Fruit fly (Drosophila melanogaster): Measurements from ENCODE around the gene CG18814.

CG18814 gene

dm6 chr3L:16381184-16381797 lies 11.7 kb downstream of the CG18814 start, which contains the start of gene Agpat4 (continued):
- TF ChIP-seq CG1603 (tag; optimal IDR thresholded peaks at IDR 0.05) (peak; percentile 37), Hr78 (GFP tag; optimal IDR thresholded peaks at IDR 0.05) (no peak), CHES-1-like (GFP tag; optimal IDR thresholded peaks at IDR 0.05) (peak; percentile 4), Eip74EF (GFP tag; optimal IDR thresholded peaks at IDR 0.05) (peak in 1 of 2 experiments; percentile 81), ttk (GFP tag; IDR thresholded peaks at IDR 0.05) (0 out of 2 replicates have a peak, but pooled peaks have one; percentile 49), kni (GFP tag; optimal IDR thresholded peaks at IDR 0.05) (peak; percentile 14), CG31224 (GFP tag; IDR thresholded peaks at IDR 0.05) (no peak), CG30403 (GFP tag; optimal IDR thresholded peaks at IDR 0.05) (no peak), bcd (GFP tag; optimal IDR thresholded peaks at IDR 0.05) (peak; percentile 7), Abd-B (GFP tag; optimal IDR thresholded peaks at IDR 0.05) (peak; percentile 11), ERR (GFP tag; optimal IDR thresholded peaks at IDR 0.05) (peak; percentile 27), Elba2 (GFP tag; optimal IDR thresholded peaks at IDR 0.05) (peak; percentile 71), CG4617 (GFP tag; optimal IDR thresholded peaks at IDR 0.05; ENCODE audit: borderline replicate concordance) (peak; percentile 26), cwo (GFP tag; optimal IDR thresholded peaks at IDR 0.05) (peak; percentile 85), Ssrp (tag; optimal IDR thresholded peaks at IDR 0.05) (no peak), Hey (tag; optimal IDR thresholded peaks at IDR 0.05) (peak; percentile 34), CG9437 (GFP tag; optimal IDR thresholded peaks at IDR 0.05) (peak; percentile 51), exex (tag; optimal IDR thresholded peaks at IDR 0.05) (peak; percentile 88), CG34422 (GFP tag; IDR thresholded peaks at IDR 0.05) (peak; percentile 68; the same call in 1 of the 3 replicates), ssp (GFP tag; IDR thresholded peaks at IDR 0.05) (peak; percentile 67), CG17829 (tag; optimal IDR thresholded peaks at IDR 0.05) (peak; percentile 7), Sry-δ (GFP tag; optimal IDR thresholded peaks at IDR 0.05) (peak; percentile 40), CG8290 (GFP tag; optimal IDR thresholded peaks at IDR 0.05) (peak; percentile 84), CG8290 (tag; optimal IDR thresholded peaks at IDR 0.05) (peak; percentile 61 to 76), CG3163 (GFP tag; optimal IDR thresholded peaks at IDR 0.05) (peak; percentile 30), Bgb (GFP tag; IDR thresholded peaks at IDR 0.05; ENCODE audit: partially characterized antibody) (peak; percentile 50), wek (GFP tag; optimal IDR thresholded peaks at IDR 0.05) (peak; percentile 89), BEAF-32 (GFP tag; optimal IDR thresholded peaks at IDR 0.05) (peak; percentile 29), slou (GFP tag; optimal IDR thresholded peaks at IDR 0.05) (no peak), Camta (GFP tag; optimal IDR thresholded peaks at IDR 0.05) (no peak), maf-S (GFP tag; optimal IDR thresholded peaks at IDR 0.05) (no peak), crp (GFP tag; optimal IDR thresholded peaks at IDR 0.05) (peak in 1 of 2 experiments; percentile 74), sd (tag; optimal IDR thresholded peaks at IDR 0.05) (peak; percentile 73), Sin3A (optimal IDR thresholded peaks at IDR 0.05) (peak; percentile 31), CG3995 (GFP tag; optimal IDR thresholded peaks at IDR 0.05) (no peak), Sry-β (GFP tag; optimal IDR thresholded peaks at IDR 0.05) (no peak), CG31365 (tag; optimal IDR thresholded peaks at IDR 0.05) (peak; percentile 99), br (optimal IDR thresholded peaks at IDR 0.05) (no peak), ems (GFP tag; optimal IDR thresholded peaks at IDR 0.05) (no peak), gfzf (GFP tag; optimal IDR thresholded peaks at IDR 0.05) (peak; percentile 87), Aef1 (GFP tag; IDR thresholded peaks at IDR 0.05) (peak; percentile 57), Xrp1 (GFP tag; IDR thresholded peaks at IDR 0.05) (no peak), CG17328 (GFP tag; IDR thresholded peaks at IDR 0.05) (no peak), Pdp1 (GFP tag; optimal IDR thresholded peaks at IDR 0.05) (peak in 1 of 2 experiments; percentile 16), ci (GFP tag; IDR thresholded peaks at IDR 0.05) (0 out of 3 replicates have a peak, but pooled peaks have one; percentile 3), gcm (GFP tag; optimal IDR thresholded peaks at IDR 0.05) (no peak), Nf-YC (tag; optimal IDR thresholded peaks at IDR 0.05) (no peak), CG14710 (tag; optimal IDR thresholded peaks at IDR 0.05) (peak; percentile 26), Dfd (GFP tag; optimal IDR thresholded peaks at IDR 0.05) (peak in 1 of 2 experiments; percentile 80)

All from whole organism, embryonic.